Fruit fly (Drosophila melanogaster): ENCODE results near the gene CG11403.
A peak's percentile ranks its signal among the peaks of the same experiment; 100 is the strongest.

CG11403 gene

dm6 chrX:1275018-1275820 is 35.5 kb upstream of the CG11403 start, which contains the start of gene Atf3 (continued):
- peak; percentile 99 for TF ChIP-seq PHDP (tag; optimal IDR thresholded peaks at IDR 0.05)
- TF ChIP-seq Dip3 (GFP tag; optimal IDR thresholded peaks at IDR 0.05), result peak; percentile 99
- TF ChIP-seq zfh1 (GFP tag; IDR thresholded peaks at IDR 0.05), result peak; percentile 97
- TF ChIP-seq chn (GFP tag; optimal IDR thresholded peaks at IDR 0.05), result peak; percentile 99
- TF ChIP-seq CG10565 (GFP tag; optimal IDR thresholded peaks at IDR 0.05), result peak; percentile 94
- TF ChIP-seq crc (GFP tag; optimal IDR thresholded peaks at IDR 0.05), result peak; percentile 99
- TF ChIP-seq CG17359 (tag; optimal IDR thresholded peaks at IDR 0.05), result peak; percentile 99
- TF ChIP-seq cg (GFP tag; optimal IDR thresholded peaks at IDR 0.05), result peak; percentile 53
- TF ChIP-seq CG12104 (GFP tag; optimal IDR thresholded peaks at IDR 0.05), result peak; percentile 99
- peak; percentile 98 for TF ChIP-seq tap (tag; optimal IDR thresholded peaks at IDR 0.05)
- peak; percentile 99 for TF ChIP-seq sisA (GFP tag; IDR thresholded peaks at IDR 0.05)
- peak; percentile 96 for TF ChIP-seq exex (tag; optimal IDR thresholded peaks at IDR 0.05)
- peak; percentile 98 for TF ChIP-seq H15 (GFP tag; IDR thresholded peaks at IDR 0.05)
- TF ChIP-seq CG6765 (GFP tag; optimal IDR thresholded peaks at IDR 0.05), result peak; percentile 99
- TF ChIP-seq ash1 (GFP tag; optimal IDR thresholded peaks at IDR 0.05), result peak; percentile 96
- peak; percentile 99 for TF ChIP-seq Aef1 (GFP tag; IDR thresholded peaks at IDR 0.05)
- TF ChIP-seq cad (GFP tag; optimal IDR thresholded peaks at IDR 0.05), result no peak
- peak; percentile 99 for TF ChIP-seq Abd-B (GFP tag; optimal IDR thresholded peaks at IDR 0.05)
- peak; percentile 90 for TF ChIP-seq sens-2 (GFP tag; IDR thresholded peaks at IDR 0.05)
- peak; percentile 98 to 99 for TF ChIP-seq Pdp1 (GFP tag; optimal IDR thresholded peaks at IDR 0.05)
- TF ChIP-seq gsb (GFP tag; IDR thresholded peaks at IDR 0.05), result peak; percentile 99
- no peak for TF ChIP-seq usp (GFP tag; optimal IDR thresholded peaks at IDR 0.05)
- peak; percentile 99 for TF ChIP-seq CG8924 (tag; optimal IDR thresholded peaks at IDR 0.05)
- TF ChIP-seq CG17612 (GFP tag; IDR thresholded peaks at IDR 0.05), result peak; percentile 96

dm6 chrX:1272848-1273247 is 33.2 kb upstream of the CG11403 start:
- TF ChIP-seq CG3065 (GFP tag; optimal IDR thresholded peaks at IDR 0.05), result no peak
- TF ChIP-seq YL-1 (GFP tag; optimal IDR thresholded peaks at IDR 0.05), result no peak
- TF ChIP-seq ssp (GFP tag; IDR thresholded peaks at IDR 0.05), result no peak
- no peak for TF ChIP-seq fd102C (GFP tag; optimal IDR thresholded peaks at IDR 0.05)
- peak; percentile 45 for TF ChIP-seq Fer1 (GFP tag; optimal IDR thresholded peaks at IDR 0.05)
- TF ChIP-seq CG14050 (GFP tag; IDR thresholded peaks at IDR 0.05), result no peak
- TF ChIP-seq Neu2 (GFP tag; optimal IDR thresholded peaks at IDR 0.05; ENCODE audit: borderline replicate concordance), result no peak
- peak; percentile 1 for TF ChIP-seq Deaf1 (tag; optimal IDR thresholded peaks at IDR 0.05)
- no peak for TF ChIP-seq pita (GFP tag; optimal IDR thresholded peaks at IDR 0.05)
- TF ChIP-seq sens (GFP tag), result peak; percentile 94
- TF ChIP-seq zfh1 (GFP tag; IDR thresholded peaks at IDR 0.05), result peak; percentile 61; the same call in 1 of the 3 replicates
- TF ChIP-seq Doc3 (GFP tag; IDR thresholded peaks at IDR 0.05; ENCODE audit: partially characterized antibody), result no peak
- TF ChIP-seq Usf (GFP tag; optimal IDR thresholded peaks at IDR 0.05), result no peak
- TF ChIP-seq CG2889 (GFP tag; IDR thresholded peaks at IDR 0.05), result no peak
- TF ChIP-seq salm (tag; optimal IDR thresholded peaks at IDR 0.05), result no peak
- TF ChIP-seq Bteb2 (GFP tag; optimal IDR thresholded peaks at IDR 0.05), result peak; percentile 60
- peak; percentile 59 for TF ChIP-seq CG4820 (GFP tag; optimal IDR thresholded peaks at IDR 0.05)
- no peak for TF ChIP-seq mld (GFP tag; IDR thresholded peaks at IDR 0.05; ENCODE audit: partially characterized antibody)
- TF ChIP-seq sr (GFP tag; IDR thresholded peaks at IDR 0.05), result no peak
- TF ChIP-seq tx (GFP tag; optimal IDR thresholded peaks at IDR 0.05), result peak; percentile 19
- TF ChIP-seq CG9215 (GFP tag; IDR thresholded peaks at IDR 0.05), result peak; percentile 41; the same call in 1 of the 2 replicates
- no peak for TF ChIP-seq CG18619 (GFP tag; optimal IDR thresholded peaks at IDR 0.05)
- TF ChIP-seq pros (GFP tag; optimal IDR thresholded peaks at IDR 0.05), result no peak
- peak; percentile 55; the same call in 1 of the 2 replicates for TF ChIP-seq Xrp1 (GFP tag; IDR thresholded peaks at IDR 0.05)
- TF ChIP-seq lola (GFP tag; optimal IDR thresholded peaks at IDR 0.05), result peak in 1 of 3 experiments; percentile 23
- TF ChIP-seq Nf-YA (GFP tag; IDR thresholded peaks at IDR 0.05), result no peak
- TF ChIP-seq CG10543 (GFP tag; optimal IDR thresholded peaks at IDR 0.05), result no peak
